Worm (Caenorhabditis elegans): Measurements from ENCODE around the gene hmt-1.

- TF ChIP-seq ama-1 (optimal IDR thresholded peaks at IDR 0.05) (no peak), pha-4 (tag; optimal IDR thresholded peaks at IDR 0.05) (no peak), syd-9 (tag; optimal IDR thresholded peaks at IDR 0.05) (no peak), nhr-11 (tag; optimal IDR thresholded peaks at IDR 0.05) (no peak), unc-55 (GFP tag; optimal IDR thresholded peaks at IDR 0.05) (peak; percentile 31)
These were observed 45.1 kb downstream of the hmt-1 start for ce11 chrIII:11054532-11055265.
